Fruit fly (Drosophila melanogaster): ENCODE measurements around the gene Kpc1.

Kpc1 gene

dm6 chr3R:15196134-15197034 lies at the start of gene Kpc1, which contains the start of gene CG42542:
Gene Kpc1, minus strand, starts transcription at chr3R:15196210.
Gene CG42542, plus strand, starts transcription at chr3R:15196598.
- TF ChIP-seq CG8301 (tag; optimal IDR thresholded peaks at IDR 0.05) (peak; percentile 29), rn (GFP tag; IDR thresholded peaks at IDR 0.05) (no peak), Ets98B (GFP tag; IDR thresholded peaks at IDR 0.05) (no peak; the same call in none of the 2 replicates), CG4496 (GFP tag; IDR thresholded peaks at IDR 0.05) (peak; percentile 69), CG15710 (tag; optimal IDR thresholded peaks at IDR 0.05) (peak; percentile 43), CG17806 (tag; optimal IDR thresholded peaks at IDR 0.05) (peak; percentile 50), CG34367 (tag; optimal IDR thresholded peaks at IDR 0.05) (peak; percentile 30), CG9948 (tag; optimal IDR thresholded peaks at IDR 0.05) (no peak), CG12605 (GFP tag; IDR thresholded peaks at IDR 0.05) (0 out of 2 replicates have a peak, but pooled peaks have one; percentile 23), Pif1A (GFP tag; optimal IDR thresholded peaks at IDR 0.05) (peak; percentile 10), CG8159 (tag; optimal IDR thresholded peaks at IDR 0.05) (peak; percentile 58), CG32121 (GFP tag; IDR thresholded peaks at IDR 0.05) (peak; percentile 44; the same call in 1 of the 2 replicates), fd96Ca (GFP tag; IDR thresholded peaks at IDR 0.05) (0 out of 3 replicates have a peak, but pooled peaks have one; percentile 40)

- TF ChIP-seq EcR (GFP tag; optimal IDR thresholded peaks at IDR 0.05) (peak; percentile 71), CG8301 (tag; optimal IDR thresholded peaks at IDR 0.05) (no peak), CG4496 (GFP tag; IDR thresholded peaks at IDR 0.05) (peak; percentile 53; the same call in 1 of the 3 replicates), Ets98B (GFP tag; IDR thresholded peaks at IDR 0.05) (no peak), Pif1B (GFP tag; optimal IDR thresholded peaks at IDR 0.05) (peak; percentile 48), CG32121 (GFP tag; IDR thresholded peaks at IDR 0.05) (0 out of 2 replicates have a peak, but pooled peaks have one; percentile 46), CG12605 (GFP tag; IDR thresholded peaks at IDR 0.05) (peak; percentile 45; the same call in 1 of the 2 replicates), CG14655 (GFP tag; optimal IDR thresholded peaks at IDR 0.05) (no peak), CG8159 (tag; optimal IDR thresholded peaks at IDR 0.05) (peak; percentile 7)
Measured at dm6 chr3R:15243452-15243851, 47.4 kb upstream of the Kpc1 start.

- TF ChIP-seq Ets98B (GFP tag; IDR thresholded peaks at IDR 0.05) (no peak), Snoo (tag; optimal IDR thresholded peaks at IDR 0.05) (no peak), CG14655 (GFP tag; optimal IDR thresholded peaks at IDR 0.05) (no peak), gl (tag; optimal IDR thresholded peaks at IDR 0.05) (no peak), CG8159 (tag; optimal IDR thresholded peaks at IDR 0.05) (no peak), CG12605 (GFP tag; IDR thresholded peaks at IDR 0.05) (no peak), CG17806 (tag; optimal IDR thresholded peaks at IDR 0.05) (no peak)
Measured at dm6 chr3R:15243046-15243356, 47.0 kb upstream of the Kpc1 start.

- TF ChIP-seq CG8301 (tag; optimal IDR thresholded peaks at IDR 0.05) (no peak), CG9948 (tag; optimal IDR thresholded peaks at IDR 0.05) (no peak), CG10348 (GFP tag; IDR thresholded peaks at IDR 0.05) (0 out of 2 replicates have a peak, but pooled peaks have one; percentile 43), CG32121 (GFP tag; IDR thresholded peaks at IDR 0.05) (peak; percentile 77), CG15710 (tag; optimal IDR thresholded peaks at IDR 0.05) (peak; percentile 65), D1 (tag; optimal IDR thresholded peaks at IDR 0.05) (no peak), CG12605 (GFP tag; IDR thresholded peaks at IDR 0.05) (0 out of 2 replicates have a peak, but pooled peaks have one; percentile 23), Snoo (tag; optimal IDR thresholded peaks at IDR 0.05) (peak; percentile 14), CG8159 (tag; optimal IDR thresholded peaks at IDR 0.05) (peak; percentile 87), CG34367 (tag; optimal IDR thresholded peaks at IDR 0.05) (no peak), CG4496 (GFP tag; IDR thresholded peaks at IDR 0.05) (peak; percentile 78; the same call in 2 of the 3 replicates), fd96Ca (GFP tag; IDR thresholded peaks at IDR 0.05) (peak; percentile 80), Pif1B (GFP tag; optimal IDR thresholded peaks at IDR 0.05) (no peak), rn (GFP tag; IDR thresholded peaks at IDR 0.05) (peak; percentile 75), EcR (GFP tag; optimal IDR thresholded peaks at IDR 0.05) (peak; percentile 29)
Measured at dm6 chr3R:15242186-15243045, 46.4 kb upstream of the Kpc1 start, which contains the start of the genes tefu and Hsc70-4. Gene tefu, minus strand, starts transcription at chr3R:15242236. Gene Hsc70-4, plus strand, starts transcription at chr3R:15242687.

- TF ChIP-seq CG32121 (GFP tag; IDR thresholded peaks at IDR 0.05) (no peak), CG13204 (GFP tag; optimal IDR thresholded peaks at IDR 0.05) (no peak), CG34367 (tag; optimal IDR thresholded peaks at IDR 0.05) (no peak), CG12605 (GFP tag; IDR thresholded peaks at IDR 0.05) (no peak), CG15710 (tag; optimal IDR thresholded peaks at IDR 0.05) (no peak), CG14655 (GFP tag; optimal IDR thresholded peaks at IDR 0.05) (no peak), CG4496 (GFP tag; IDR thresholded peaks at IDR 0.05) (no peak), CG9948 (tag; optimal IDR thresholded peaks at IDR 0.05) (no peak), CG8159 (tag; optimal IDR thresholded peaks at IDR 0.05) (no peak), Ets98B (GFP tag; IDR thresholded peaks at IDR 0.05) (no peak)
Measured at dm6 chr3R:15231635-15232138, 35.7 kb upstream of the Kpc1 start.

Measured in whole organism, pupa.